Fruit fly (Drosophila melanogaster): Measurements from ENCODE around the gene Sry-alpha.

The Sry-alpha gene

DNA sequence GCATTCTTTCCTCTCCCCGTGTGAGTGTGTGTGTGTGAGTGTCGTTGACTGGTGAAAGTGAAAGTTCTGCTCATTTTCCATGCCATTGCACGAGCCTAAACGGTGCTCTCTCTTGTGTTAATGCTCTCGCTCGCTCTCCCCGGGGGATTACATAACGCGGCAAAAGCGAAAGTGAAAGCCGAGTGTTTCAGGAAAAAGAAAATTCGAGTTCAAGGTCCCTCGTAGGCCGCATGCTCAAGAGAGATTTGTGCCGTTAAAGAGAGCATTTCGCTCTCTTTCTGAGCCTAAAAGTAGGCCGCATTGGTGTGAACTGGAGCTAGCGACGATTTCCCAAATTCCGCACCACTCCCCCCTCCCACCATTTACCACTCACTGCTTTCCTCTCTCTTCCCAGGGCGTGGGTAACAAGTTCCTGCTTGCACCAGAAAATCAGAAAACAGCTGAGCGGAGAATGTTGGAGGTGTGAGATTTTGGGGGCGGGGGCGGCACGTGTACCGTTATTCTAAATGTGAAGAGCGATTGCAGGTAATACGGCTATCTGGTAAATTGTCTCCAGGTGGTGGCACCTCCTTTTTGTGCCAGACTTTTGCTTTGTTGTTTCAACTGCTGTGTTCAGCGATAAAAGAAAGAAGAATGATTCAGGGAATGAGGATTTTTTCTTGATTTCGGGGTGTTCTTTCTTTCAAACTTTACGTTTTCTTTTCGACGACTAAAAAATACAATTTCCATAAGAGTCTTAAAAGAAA is 50.9 kb downstream of the Sry-alpha start:
- no peak for TF ChIP-seq noc (tag; optimal IDR thresholded peaks at IDR 0.05)

DNA sequence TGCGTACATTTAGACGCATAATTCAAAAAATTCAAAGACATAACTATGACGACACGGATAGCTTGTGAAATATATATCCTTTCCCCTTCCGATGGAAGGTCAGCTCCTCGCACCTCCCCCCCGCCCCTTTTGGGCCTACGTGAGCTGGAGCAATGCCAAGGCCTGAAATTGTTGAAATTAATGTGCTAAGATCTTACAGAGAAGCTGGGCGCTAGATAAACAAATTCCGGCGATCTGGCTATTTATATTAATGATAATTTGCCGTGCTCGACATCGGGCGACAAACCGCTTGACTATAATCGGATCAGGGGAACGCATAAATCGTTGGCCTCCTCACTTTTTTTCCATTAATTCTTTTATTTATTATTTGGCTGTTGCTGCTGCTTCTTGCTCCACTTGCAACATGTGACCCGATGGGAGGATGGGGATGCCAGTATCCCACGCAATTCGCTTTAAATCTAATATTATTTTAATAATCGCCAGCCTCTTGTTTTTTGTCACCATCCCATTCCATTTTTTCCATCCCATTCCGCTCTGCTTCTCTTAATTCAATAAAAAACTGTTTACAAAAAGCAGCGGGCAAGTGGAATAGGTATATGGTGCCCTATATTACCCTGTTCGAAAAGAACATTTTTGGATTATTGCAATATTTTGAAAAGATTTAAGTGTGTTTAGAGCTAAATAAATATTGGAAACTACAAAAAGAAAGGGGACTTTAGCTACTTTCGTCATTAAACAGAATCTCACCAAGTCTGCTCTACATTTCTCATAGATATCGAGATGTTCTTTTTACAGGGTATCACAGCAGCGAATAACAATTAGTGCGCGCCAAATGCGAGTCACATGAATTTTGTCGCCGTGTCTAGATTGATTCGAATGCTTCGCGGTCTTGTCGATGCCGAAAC is 52.5 kb downstream of the Sry-alpha start:
- TF ChIP-seq noc (tag; optimal IDR thresholded peaks at IDR 0.05), result no peak

DNA sequence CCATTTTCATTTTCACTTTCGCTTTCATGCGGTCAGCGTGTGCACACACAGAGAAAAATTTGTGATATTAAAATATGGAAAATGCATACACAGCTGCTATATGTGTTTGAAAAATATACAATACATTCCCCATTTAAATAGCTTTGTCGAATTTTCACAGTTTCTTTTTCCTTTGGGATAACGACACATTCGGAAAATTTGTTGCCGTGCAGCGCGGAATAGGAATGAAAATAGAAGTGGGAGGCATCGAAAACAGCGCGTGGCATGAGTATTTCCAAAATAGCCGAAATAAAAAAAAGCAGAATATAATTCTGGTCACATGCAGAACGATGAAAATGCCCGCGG is 53.2 kb downstream of the Sry-alpha start:
- peak; percentile 65 for TF ChIP-seq noc (tag; optimal IDR thresholded peaks at IDR 0.05)
